Worm (Caenorhabditis elegans) whole organism, mixed stage, embryonic: ENCODE measurements around the gene F37B12.3.

Experiments used
- M03D4.4 ChIP-seq: sonication (generic microtip); optimal IDR thresholded peaks from 2 replicates; lab custom pipeline; 2017; ENCODE audit warnings: mild to moderate bottlenecking, missing genetic modification characterization, missing compliant biosample characterization
- bed-3 ChIP-seq: fragments of 200-800 bp; sonication (Bioruptor generic); optimal IDR thresholded peaks from 3 replicates; lab custom pipeline; 2018; ENCODE audit warnings: mild to moderate bottlenecking, missing genetic modification characterization, moderate library complexity, missing compliant biosample characterization
- blmp-1 ChIP-seq: fragments of 150-350 bp; optimal IDR thresholded peaks from 2 replicates; lab custom pipeline; 2014; ENCODE audit warnings: missing biosample characterization, missing genetic modification characterization
- ceh-39 ChIP-seq: fragments of 150-350 bp; optimal IDR thresholded peaks from 2 replicates; lab custom pipeline; 2014; ENCODE audit warnings: missing biosample characterization, missing genetic modification characterization
- ceh-43 ChIP-seq: fragments of 200-800 bp; sonication (Bioruptor generic); optimal IDR thresholded peaks from 2 replicates; lab custom pipeline; 2018; ENCODE audit warnings: mild to moderate bottlenecking, missing genetic modification characterization, moderate library complexity, missing compliant biosample characterization
- ceh-83 ChIP-seq: fragments of 200-800 bp; sonication (Bioruptor generic); optimal IDR thresholded peaks from 2 replicates; lab custom pipeline; 2018; ENCODE audit warnings: mild to moderate bottlenecking, missing genetic modification characterization, missing compliant biosample characterization
- ces-1 ChIP-seq: fragments of 150-350 bp; optimal IDR thresholded peaks from 2 replicates; lab custom pipeline; 2014; ENCODE audit warnings: missing biosample characterization, missing genetic modification reagents, missing genetic modification characterization
- cnd-1 ChIP-seq: fragments of 200-800 bp; sonication (Bioruptor generic); optimal IDR thresholded peaks from 2 replicates; lab custom pipeline; 2018; ENCODE audit warnings: mild to moderate bottlenecking, missing genetic modification characterization, missing compliant biosample characterization
- elt-1 ChIP-seq: sonication (generic microtip); optimal IDR thresholded peaks from 2 replicates; lab custom pipeline; 2017; ENCODE audit warnings: missing genetic modification characterization, mild to moderate bottlenecking, missing compliant biosample characterization, antibody characterized with exemption, moderate library complexity, borderline replicate concordance; ENCODE audit not compliant: insufficient read depth
- elt-3 ChIP-seq: fragments of 150-350 bp; optimal IDR thresholded peaks from 2 replicates; lab custom pipeline; 2014; ENCODE audit warnings: missing biosample characterization, missing genetic modification characterization
- ham-2 ChIP-seq: fragments of 200-800 bp; sonication (Bioruptor generic); optimal IDR thresholded peaks from 2 replicates; lab custom pipeline; 2018; ENCODE audit warnings: mild to moderate bottlenecking, missing genetic modification characterization, missing compliant biosample characterization
- hlh-1 ChIP-seq: fragments of 150-350 bp; optimal IDR thresholded peaks from 2 replicates; lab custom pipeline; 2014; ENCODE audit warnings: missing biosample characterization, missing genetic modification reagents, missing genetic modification characterization
- lin-13 ChIP-seq: fragments of 150-350 bp; optimal IDR thresholded peaks from 2 replicates; lab custom pipeline; 2014; ENCODE audit warnings: missing biosample characterization, missing genetic modification characterization
- lin-32 ChIP-seq: fragments of 200-800 bp; sonication (Bioruptor generic); optimal IDR thresholded peaks from 2 replicates; lab custom pipeline; 2018; ENCODE audit warnings: mild to moderate bottlenecking, missing genetic modification characterization, missing compliant biosample characterization
- mab-5 ChIP-seq: fragments of 150-350 bp; optimal IDR thresholded peaks from 2 replicates; lab custom pipeline; 2014; ENCODE audit warnings: missing biosample characterization, missing genetic modification characterization
- mep-1 ChIP-seq: fragments of 150-350 bp; optimal IDR thresholded peaks from 2 replicates; lab custom pipeline; 2017; ENCODE audit warnings: missing biosample characterization, missing genetic modification reagents, missing genetic modification characterization, inconsistent platforms
- mls-2 ChIP-seq: sonication (generic microtip); optimal IDR thresholded peaks from 2 replicates; lab custom pipeline; 2016; ENCODE audit warnings: mild to moderate bottlenecking, missing genetic modification characterization, moderate library complexity, missing compliant biosample characterization
- nhr-12 ChIP-seq: fragments of 150-350 bp; optimal IDR thresholded peaks from 2 replicates; lab custom pipeline; 2014; ENCODE audit warnings: missing biosample characterization, missing genetic modification characterization
- nhr-2 ChIP-seq: fragments of 150-350 bp; optimal IDR thresholded peaks from 2 replicates; lab custom pipeline; 2014; ENCODE audit warnings: missing biosample characterization, missing genetic modification characterization
- nhr-237 ChIP-seq: fragments of 150-350 bp; optimal IDR thresholded peaks from 2 replicates; lab custom pipeline; 2014; ENCODE audit warnings: missing biosample characterization, missing genetic modification characterization
- nhr-28 ChIP-seq: fragments of 150-350 bp; optimal IDR thresholded peaks from 2 replicates; lab custom pipeline; 2014; ENCODE audit warnings: missing biosample characterization, missing genetic modification characterization
- pha-4 ChIP-seq: fragments of 150-350 bp; optimal IDR thresholded peaks from 2 replicates; lab custom pipeline; 2018; ENCODE audit warnings: missing biosample characterization, missing genetic modification reagents, missing genetic modification characterization
- sem-2 ChIP-seq: fragments of 200-800 bp; sonication (Bioruptor generic); optimal IDR thresholded peaks from 2 replicates; lab custom pipeline; 2018; ENCODE audit warnings: mild to moderate bottlenecking, missing genetic modification characterization, missing compliant biosample characterization
- snpc-4 ChIP-seq: fragments of 150-350 bp; optimal IDR thresholded peaks from 2 replicates; lab custom pipeline; 2014; ENCODE audit warnings: missing biosample characterization, missing genetic modification characterization
- sptf-1 ChIP-seq: sonication (generic microtip); optimal IDR thresholded peaks from 2 replicates; lab custom pipeline; 2017; ENCODE audit warnings: mild to moderate bottlenecking, missing genetic modification characterization, moderate library complexity, missing compliant biosample characterization
- tbx-8 ChIP-seq: fragments of 200-800 bp; sonication (Bioruptor generic); optimal IDR thresholded peaks from 2 replicates; lab custom pipeline; 2018; ENCODE audit warnings: mild to moderate bottlenecking, missing genetic modification characterization, moderate library complexity, missing compliant biosample characterization
- unc-120 ChIP-seq: sonication (generic microtip); optimal IDR thresholded peaks from 2 replicates; lab custom pipeline; 2017; ENCODE audit warnings: missing genetic modification characterization, missing compliant biosample characterization; ENCODE audit not compliant: poor library complexity, severe bottlenecking
- unc-39 ChIP-seq: fragments of 150-350 bp; optimal IDR thresholded peaks from 2 replicates; lab custom pipeline; 2014; ENCODE audit warnings: missing biosample characterization, missing genetic modification characterization
- unc-62 ChIP-seq: fragments of 150-350 bp; optimal IDR thresholded peaks from 2 replicates; lab custom pipeline; 2014; ENCODE audit warnings: missing biosample characterization, missing genetic modification reagents, missing genetic modification characterization
- zip-8 ChIP-seq: fragments of 150-350 bp; optimal IDR thresholded peaks from 2 replicates; lab custom pipeline; 2014; ENCODE audit warnings: missing biosample characterization, missing genetic modification characterization
- ztf-11 ChIP-seq: fragments of 150-350 bp; optimal IDR thresholded peaks from 2 replicates; lab custom pipeline; 2014; ENCODE audit warnings: missing biosample characterization, missing genetic modification characterization

F37B12.3 gene

ce11 chrII:9038736-9039135 lies 2.5 kb downstream of the F37B12.3 start:
- TF ChIP-seq bed-3 (GFP tag; lab: Kevin White, UChicago) (no peak), elt-3 (tag; lab: Kevin White, UChicago) (no peak), ceh-43 (no peak), lin-13 (tag; lab: Kevin White, UChicago) (no peak), cnd-1 (no peak), sptf-1 (no peak), sem-2 (GFP tag; lab: Kevin White, UChicago) (no peak), nhr-2 (tag; lab: Kevin White, UChicago) (no peak), tbx-8 (GFP tag; lab: Kevin White, UChicago) (no peak), elt-1 (no peak), snpc-4 (tag; lab: Kevin White, UChicago) (no peak), zip-8 (tag; lab: Kevin White, UChicago) (no peak), nhr-237 (no peak), ceh-83 (GFP tag; lab: Kevin White, UChicago) (no peak), hlh-1 (tag; lab: Kevin White, UChicago) (no peak), nhr-12 (tag; lab: Kevin White, UChicago) (no peak), ztf-11 (tag; lab: Kevin White, UChicago) (no peak), unc-62 (GFP tag; lab: Kevin White, UChicago) (no peak)
- TF ChIP-seq, all 35 proteins: peak for 0

- TF ChIP-seq unc-39: no peak
- no peak for TF ChIP-seq elt-3 (tag; lab: Kevin White, UChicago)
- no peak for TF ChIP-seq sptf-1
- no peak for TF ChIP-seq unc-62 (GFP tag; lab: Kevin White, UChicago)
- no peak for TF ChIP-seq mep-1 (tag; lab: Kevin White, UChicago)
- TF ChIP-seq lin-32 (GFP tag; lab: Kevin White, UChicago): no peak
- TF ChIP-seq mls-2 (tag; lab: Kevin White, UChicago): no peak
- no peak for TF ChIP-seq nhr-2 (tag; lab: Kevin White, UChicago)
- no peak for TF ChIP-seq nhr-28 (tag; lab: Kevin White, UChicago)
- no peak for TF ChIP-seq ceh-43
- no peak for TF ChIP-seq nhr-237
- TF ChIP-seq cnd-1: no peak
- TF ChIP-seq ces-1 (GFP tag; lab: Kevin White, UChicago): no peak
- TF ChIP-seq ceh-83 (GFP tag; lab: Kevin White, UChicago): no peak
- no peak for TF ChIP-seq nhr-12 (tag; lab: Kevin White, UChicago)
- TF ChIP-seq blmp-1 (tag; lab: Kevin White, UChicago): no peak
- TF ChIP-seq pha-4: no peak
- no peak for TF ChIP-seq ztf-11 (tag; lab: Kevin White, UChicago)
- TF ChIP-seq bed-3 (GFP tag; lab: Kevin White, UChicago): no peak
- no peak for TF ChIP-seq hlh-1 (tag; lab: Kevin White, UChicago)
- TF ChIP-seq, all 35 proteins: peak for 0
These were observed 3.0 kb downstream of the F37B12.3 start, which contains the start of gene gcs-1 for ce11 chrII:9038201-9038600. TSS of gene gcs-1 (minus strand) at chrII:9038301.

- TF ChIP-seq ces-1 (GFP tag; lab: Kevin White, UChicago) (no peak), ceh-43 (no peak), ceh-39 (no peak), ztf-11 (tag; lab: Kevin White, UChicago) (no peak), M03D4.4 (no peak), ham-2 (GFP tag; lab: Kevin White, UChicago) (no peak), snpc-4 (tag; lab: Kevin White, UChicago) (no peak), unc-39 (no peak), blmp-1 (tag; lab: Kevin White, UChicago) (no peak), sptf-1 (no peak), unc-120 (tag; lab: Kevin White, UChicago) (no peak), zip-8 (tag; lab: Kevin White, UChicago) (no peak), bed-3 (GFP tag; lab: Kevin White, UChicago) (no peak), tbx-8 (GFP tag; lab: Kevin White, UChicago) (no peak)
- TF ChIP-seq, all 35 proteins: peak for 0
These were observed 8.2 kb downstream of the F37B12.3 start for ce11 chrII:9033034-9033433.

ce11 chrII:9031891-9032290 lies 9.3 kb downstream of the F37B12.3 start:
- TF ChIP-seq hlh-1 (tag; lab: Kevin White, UChicago) (no peak), mab-5 (no peak), ham-2 (GFP tag; lab: Kevin White, UChicago) (no peak), mls-2 (tag; lab: Kevin White, UChicago) (no peak), sptf-1 (no peak), sem-2 (GFP tag; lab: Kevin White, UChicago) (no peak)

ce11 chrII:9029218-9029672 lies 12.0 kb downstream of the F37B12.3 start, which contains the start of gene F37B12.1:
TSS of gene F37B12.1 (minus strand) at chrII:9029268.
- TF ChIP-seq elt-3 (tag; lab: Kevin White, UChicago) (no peak), zip-8 (tag; lab: Kevin White, UChicago) (no peak), unc-62 (GFP tag; lab: Kevin White, UChicago) (no peak), tbx-8 (GFP tag; lab: Kevin White, UChicago) (no peak)
